Fruit fly (Drosophila melanogaster) whole organism, embryonic: ENCODE measurements around the gene CG44838.

Experiments used
- BEAF-32 ChIP-seq: fragments of 200-800 bp; sonication (Bioruptor generic); optimal IDR thresholded peaks from 3 replicates; lab custom pipeline; 2017; ENCODE audit warnings: missing biosample characterization, missing genetic modification characterization, mild to moderate bottlenecking, moderate library complexity, missing genetic modification reagents
- CG10366 ChIP-seq: fragments of 200-800 bp; sonication (Bioruptor generic); IDR thresholded peaks from 2 replicates; pipeline ENCODE4 v1.3.6; 2022; ENCODE audit warnings: missing biosample characterization, missing genetic modification characterization
- CG10462 ChIP-seq: fragments of 200-800 bp; sonication (Bioruptor generic); optimal IDR thresholded peaks from 2 replicates; lab custom pipeline; 2016; ENCODE audit warnings: missing biosample characterization, missing genetic modification characterization
- CG11456 ChIP-seq: fragments of 200-800 bp; sonication (Bioruptor generic); IDR thresholded peaks from 3 replicates; pipeline ENCODE4 v1.3.6; 2022; ENCODE audit warnings: missing biosample characterization, missing genetic modification characterization
- CG12744 ChIP-seq: fragments of 200-800 bp; sonication (Bioruptor generic); optimal IDR thresholded peaks from 2 replicates; lab custom pipeline; 2016; ENCODE audit warnings: missing biosample characterization, missing genetic modification characterization
- CG12769 ChIP-seq: fragments of 200-800 bp; sonication (Bioruptor generic); optimal IDR thresholded peaks from 2 replicates; lab custom pipeline; 2019; ENCODE audit warnings: missing biosample characterization, mild to moderate bottlenecking, missing genetic modification characterization, moderate library complexity
- CG13775 ChIP-seq: fragments of 200-800 bp; sonication (Bioruptor generic); optimal IDR thresholded peaks from 3 replicates; lab custom pipeline; 2017; ENCODE audit warnings: missing biosample characterization, mild to moderate bottlenecking, missing genetic modification characterization
- CG14014 ChIP-seq: fragments of 200-800 bp; sonication (Bioruptor generic); IDR thresholded peaks from 2 replicates; pipeline ENCODE4 v1.3.6; 2022; ENCODE audit warnings: missing biosample characterization, missing genetic modification characterization
- CG14860 ChIP-seq: fragments of 200-800 bp; sonication (Bioruptor generic); IDR thresholded peaks from 3 replicates; pipeline ENCODE4 v1.3.6; 2022; ENCODE audit warnings: missing biosample characterization, missing genetic modification characterization; ENCODE audit not compliant: partially characterized antibody
- CG15269 ChIP-seq: fragments of 200-800 bp; sonication (Bioruptor generic); optimal IDR thresholded peaks from 2 replicates; lab custom pipeline; 2018; ENCODE audit warnings: missing biosample characterization, mild to moderate bottlenecking, missing genetic modification characterization, moderate library complexity
- CG1603 ChIP-seq: fragments of 200-800 bp; sonication (Bioruptor generic); optimal IDR thresholded peaks from 2 replicates; lab custom pipeline; 2019; ENCODE audit warnings: missing biosample characterization, mild to moderate bottlenecking, missing genetic modification characterization, moderate library complexity
- CG16813 ChIP-seq: fragments of 200-800 bp; sonication (Bioruptor generic); IDR thresholded peaks from 3 replicates; pipeline ENCODE4 v1.3.6; 2022; ENCODE audit warnings: missing biosample characterization, missing genetic modification characterization; ENCODE audit not compliant: partially characterized antibody
- CG16863 ChIP-seq: fragments of 200-800 bp; sonication (Bioruptor generic); optimal IDR thresholded peaks from 3 replicates; lab custom pipeline; 2016; ENCODE audit warnings: missing biosample characterization, missing genetic modification characterization
- CG17186 ChIP-seq: fragments of 200-800 bp; sonication (Bioruptor generic); optimal IDR thresholded peaks from 3 replicates; lab custom pipeline; 2017; ENCODE audit warnings: missing biosample characterization, missing genetic modification reagents, missing genetic modification characterization
- CG17385 ChIP-seq: fragments of 200-800 bp; sonication (Bioruptor generic); optimal IDR thresholded peaks from 3 replicates; lab custom pipeline; 2018; ENCODE audit warnings: missing biosample characterization, mild to moderate bottlenecking, missing genetic modification characterization
- CG2120 ChIP-seq: fragments of 200-800 bp; sonication (Bioruptor generic); optimal IDR thresholded peaks from 3 replicates; lab custom pipeline; 2016; ENCODE audit warnings: missing biosample characterization, missing genetic modification characterization
- CG2875 ChIP-seq: fragments of 200-800 bp; sonication (Bioruptor generic); optimal IDR thresholded peaks from 2 replicates; lab custom pipeline; 2017; ENCODE audit warnings: missing biosample characterization, mild to moderate bottlenecking, missing genetic modification characterization, missing genetic modification reagents
- CG34422 ChIP-seq: fragments of 200-800 bp; sonication (Bioruptor generic); IDR thresholded peaks from 3 replicates; pipeline ENCODE4 v1.3.6; 2022; ENCODE audit warnings: missing biosample characterization, missing genetic modification characterization
- CG3995 ChIP-seq: fragments of 200-800 bp; sonication (Bioruptor generic); optimal IDR thresholded peaks from 3 replicates; lab custom pipeline; 2016; ENCODE audit warnings: missing biosample characterization, missing genetic modification characterization
- CG43689 ChIP-seq: fragments of 200-800 bp; sonication (Bioruptor generic); IDR thresholded peaks from 2 replicates; pipeline ENCODE4 v1.3.6; 2022; ENCODE audit warnings: missing biosample characterization, missing genetic modification characterization
- CG9797 ChIP-seq: fragments of 200-800 bp; sonication (Bioruptor generic); optimal IDR thresholded peaks from 3 replicates; lab custom pipeline; 2018; ENCODE audit warnings: missing biosample characterization, mild to moderate bottlenecking, missing genetic modification characterization
- CG9932 ChIP-seq: fragments of 200-800 bp; sonication (Bioruptor generic); IDR thresholded peaks from 2 replicates; pipeline ENCODE4 v1.3.6; 2022; ENCODE audit warnings: missing biosample characterization, missing genetic modification characterization
- Chrac-16 ChIP-seq: fragments of 200-800 bp; sonication (Bioruptor generic); optimal IDR thresholded peaks from 3 replicates; lab custom pipeline; 2016; ENCODE audit warnings: missing biosample characterization, missing genetic modification characterization
- Dref ChIP-seq: fragments of 200-800 bp; sonication (Bioruptor generic); IDR thresholded peaks from 2 replicates; pipeline ENCODE4 v1.3.6; 2022; ENCODE audit warnings: missing biosample characterization, missing genetic modification characterization
- Ets97D ChIP-seq: fragments of 200-800 bp; sonication (Bioruptor generic); optimal IDR thresholded peaks from 3 replicates; lab custom pipeline; 2016; ENCODE audit warnings: missing biosample characterization, missing genetic modification characterization
- HmgZ ChIP-seq: fragments of 200-800 bp; sonication (Bioruptor generic); optimal IDR thresholded peaks from 2 replicates; lab custom pipeline; 2018; ENCODE audit warnings: missing biosample characterization, mild to moderate bottlenecking, missing genetic modification characterization
- Hmr ChIP-seq: fragments of 200-800 bp; sonication (Bioruptor generic); optimal IDR thresholded peaks from 3 replicates; lab custom pipeline; 2017; ENCODE audit warnings: mild to moderate bottlenecking, missing biosample characterization, missing genetic modification reagents, missing genetic modification characterization
- Hmx ChIP-seq: fragments of 200-800 bp; sonication (Bioruptor generic); optimal IDR thresholded peaks from 2 replicates; lab custom pipeline; 2016; ENCODE audit warnings: missing biosample characterization, missing genetic modification characterization
- NC2β ChIP-seq: fragments of 200-800 bp; sonication (Bioruptor generic); optimal IDR thresholded peaks from 2 replicates; lab custom pipeline; 2016; ENCODE audit warnings: missing biosample characterization, missing genetic modification characterization
- NFAT ChIP-seq: fragments of 200-800 bp; sonication (Bioruptor generic); IDR thresholded peaks from 2 replicates; pipeline ENCODE4 v1.3.6; 2022; ENCODE audit warnings: missing biosample characterization, missing genetic modification characterization
- Neu2 ChIP-seq: fragments of 200-800 bp; sonication (Bioruptor generic); optimal IDR thresholded peaks from 3 replicates; lab custom pipeline; 2016; ENCODE audit warnings: missing biosample characterization, missing genetic modification characterization, borderline replicate concordance
- Nf-YC ChIP-seq: fragments of 200-800 bp; optimal IDR thresholded peaks from 3 replicates; lab custom pipeline; 2019; ENCODE audit warnings: missing biosample characterization, mild to moderate bottlenecking, missing genetic modification characterization, moderate library complexity
- Rfx ChIP-seq: fragments of 200-800 bp; sonication (Bioruptor generic); IDR thresholded peaks from 2 replicates; pipeline ENCODE4 v1.3.6; 2022; ENCODE audit warnings: missing biosample characterization, missing genetic modification characterization
- Sox102F ChIP-seq: fragments of 200-800 bp; sonication (Bioruptor generic); optimal IDR thresholded peaks from 2 replicates; lab custom pipeline; 2018; ENCODE audit warnings: missing biosample characterization, mild to moderate bottlenecking, missing genetic modification characterization, moderate library complexity
- Sry-β ChIP-seq: fragments of 200-800 bp; sonication (Bioruptor generic); optimal IDR thresholded peaks from 2 replicates; lab custom pipeline; 2018; ENCODE audit warnings: missing biosample characterization, mild to moderate bottlenecking, missing genetic modification characterization, moderate library complexity
- YL-1 ChIP-seq: fragments of 200-800 bp; sonication (Bioruptor generic); optimal IDR thresholded peaks from 3 replicates; lab custom pipeline; 2017; ENCODE audit warnings: missing biosample characterization, mild to moderate bottlenecking, missing genetic modification characterization
- corto ChIP-seq: fragments of 200-800 bp; sonication (Bioruptor generic); optimal IDR thresholded peaks from 2 replicates; lab custom pipeline; 2016; ENCODE audit warnings: missing biosample characterization, mild to moderate bottlenecking, missing genetic modification characterization, moderate library complexity
- croc ChIP-seq: fragments of 200-800 bp; sonication (Bioruptor generic); conservative IDR thresholded peaks from 3 replicates; pipeline ENCODE4 v1.3.6; 2022; ENCODE audit warnings: missing biosample characterization, missing genetic modification characterization
- crol ChIP-seq: fragments of 200-800 bp; sonication (Bioruptor generic); IDR thresholded peaks from 2 replicates; pipeline ENCODE4 v1.3.6; 2022; ENCODE audit warnings: missing biosample characterization, missing genetic modification characterization
- dm ChIP-seq: fragments of 200-800 bp; sonication (Bioruptor generic); optimal IDR thresholded peaks from 3 replicates; lab custom pipeline; 2016; ENCODE audit warnings: missing biosample characterization, missing genetic modification characterization
- eyg ChIP-seq: fragments of 200-800 bp; sonication (Bioruptor generic); optimal IDR thresholded peaks from 3 replicates; lab custom pipeline; 2016; ENCODE audit warnings: missing biosample characterization, missing genetic modification characterization
- grau ChIP-seq: fragments of 200-800 bp; optimal IDR thresholded peaks from 3 replicates; lab custom pipeline; 2019; ENCODE audit warnings: missing biosample characterization, mild to moderate bottlenecking, missing genetic modification characterization, moderate library complexity
- knrl ChIP-seq: fragments of 200-800 bp; sonication (Bioruptor generic); IDR thresholded peaks from 3 replicates; pipeline ENCODE4 v1.3.6; 2022; ENCODE audit warnings: missing biosample characterization, missing genetic modification characterization; ENCODE audit not compliant: partially characterized antibody
- pho ChIP-seq: fragments of 200-800 bp; sonication (Bioruptor generic); optimal IDR thresholded peaks from 2 replicates; lab custom pipeline; 2016; ENCODE audit warnings: missing biosample characterization, missing genetic modification characterization
- pnt ChIP-seq: fragments of 200-800 bp; sonication (Bioruptor generic); optimal IDR thresholded peaks from 3 replicates; lab custom pipeline; 2016; ENCODE audit warnings: missing biosample characterization, missing genetic modification characterization
- pzg ChIP-seq: fragments of 200-800 bp; sonication (Bioruptor generic); optimal IDR thresholded peaks from 3 replicates; lab custom pipeline; 2018; ENCODE audit warnings: missing biosample characterization, mild to moderate bottlenecking, missing genetic modification characterization, moderate library complexity
- sd ChIP-seq: fragments of 200-800 bp; sonication (Bioruptor generic); optimal IDR thresholded peaks from 3 replicates; lab custom pipeline; 2018; ENCODE audit warnings: missing biosample characterization, mild to moderate bottlenecking, missing genetic modification characterization, moderate library complexity
- seq ChIP-seq: fragments of 200-800 bp; sonication (Bioruptor generic); IDR thresholded peaks from 2 replicates; pipeline ENCODE4 v1.3.6; 2022; ENCODE audit warnings: missing biosample characterization, missing genetic modification characterization
- sob ChIP-seq: fragments of 200-800 bp; sonication (Bioruptor generic); IDR thresholded peaks from 2 replicates; pipeline ENCODE4 v1.3.6; 2022; ENCODE audit warnings: missing biosample characterization, missing genetic modification characterization
- unpg ChIP-seq: fragments of 200-800 bp; sonication (Bioruptor generic); optimal IDR thresholded peaks from 3 replicates; lab custom pipeline; 2018; ENCODE audit warnings: missing biosample characterization, mild to moderate bottlenecking, missing genetic modification characterization, moderate library complexity

The CG44838 gene

dm6 chr3L:9435315-9435714 is 25.5 kb upstream of the CG44838 start, which contains the start of gene CG42526 (continued):
- TF ChIP-seq Sox102F (GFP tag; lab: Kevin White, UChicago) (peak; percentile 30), HmgZ (tag; lab: Kevin White, UChicago) (peak; percentile 41), dm (GFP tag; lab: Kevin White, UChicago) (peak; percentile 34), CG13775 (GFP tag; lab: Kevin White, UChicago) (peak; percentile 1), Dref (peak; percentile 44), Neu2 (GFP tag; lab: Kevin White, UChicago) (no peak), NC2β (peak; percentile 24), croc (GFP tag; lab: Robert Waterston, UW) (no peak), CG9932 (GFP tag; lab: Robert Waterston, UW) (peak; percentile 76), grau (peak; percentile 53), Hmr (GFP tag; lab: Kevin White, UChicago) (peak; percentile 62), CG14860 (GFP tag; lab: Robert Waterston, UW) (no peak), BEAF-32 (GFP tag; lab: Kevin White, UChicago) (peak; percentile 66), CG16863 (GFP tag; lab: Kevin White, UChicago) (peak; percentile 34), YL-1 (GFP tag; lab: Kevin White, UChicago) (peak; percentile 55), knrl (GFP tag; lab: Robert Waterston, UW) (peak; percentile 7; the same call in 1 of the 3 replicates), CG15269 (tag; lab: Kevin White, UChicago) (peak; percentile 48), CG17385 (GFP tag; lab: Kevin White, UChicago) (peak; percentile 49), Ets97D (GFP tag; lab: Kevin White, UChicago) (peak; percentile 34), Sry-β (GFP tag; lab: Kevin White, UChicago) (no peak), CG10366 (GFP tag; lab: Robert Waterston, UW) (peak; percentile 55), CG34422 (GFP tag; lab: Robert Waterston, UW) (no peak; the same call in 2 of the 3 replicates), NFAT (GFP tag; lab: Robert Waterston, UW) (peak; percentile 22; the same call in 1 of the 2 replicates), CG43689 (GFP tag; lab: Robert Waterston, UW) (0 out of 2 replicates have a peak, but pooled peaks have one; percentile 10), eyg (GFP tag; lab: Kevin White, UChicago) (peak; percentile 11), crol (GFP tag; lab: Robert Waterston, UW) (no peak), CG11456 (0 out of 3 replicates have a peak, but pooled peaks have one; percentile 47), seq (GFP tag; lab: Robert Waterston, UW) (0 out of 2 replicates have a peak, but pooled peaks have one; percentile 12), CG2120 (GFP tag; lab: Kevin White, UChicago) (peak; percentile 80), CG14014 (GFP tag; lab: Robert Waterston, UW) (peak; percentile 73), Hmx (GFP tag; lab: Kevin White, UChicago) (peak; percentile 35), pho (GFP tag; lab: Kevin White, UChicago) (peak; percentile 56), Chrac-16 (peak; percentile 36), CG10462 (no peak), CG9797 (peak; percentile 18), corto (GFP tag; lab: Kevin White, UChicago) (no peak), pnt (GFP tag; lab: Kevin White, UChicago) (no peak), CG2875 (GFP tag; lab: Kevin White, UChicago) (no peak), sd (tag; lab: Kevin White, UChicago) (peak; percentile 36), CG12744 (peak; percentile 36), CG1603 (tag; lab: Kevin White, UChicago) (peak; percentile 59), pzg (GFP tag; lab: Kevin White, UChicago) (peak; percentile 79), Rfx (GFP tag; lab: Robert Waterston, UW) (peak; percentile 70), unpg (GFP tag; lab: Kevin White, UChicago) (peak; percentile 43), CG17186 (GFP tag; lab: Kevin White, UChicago) (peak; percentile 96), Nf-YC (tag; lab: Kevin White, UChicago) (no peak), CG16813 (GFP tag; lab: Robert Waterston, UW) (0 out of 3 replicates have a peak, but pooled peaks have one; percentile 17), sob (GFP tag; lab: Robert Waterston, UW) (peak; percentile 59), CG3995 (peak; percentile 21), CG12769 (tag; lab: Kevin White, UChicago) (peak; percentile 56)
